Worm (Caenorhabditis elegans) whole organism, L4 larva: Measurements from ENCODE around the gene psa-3.

Experiments used
- D1046.2 ChIP-seq: fragments of 200-800 bp; sonication (Bioruptor generic); IDR thresholded peaks from 2 replicates; pipeline ENCODE4 v1.3.6; 2022; ENCODE audit warnings: missing genetic modification characterization, missing compliant biosample characterization
- F37D6.2 ChIP-seq: sonication (generic microtip); optimal IDR thresholded peaks from 2 replicates; lab custom pipeline; 2016; ENCODE audit warnings: mild to moderate bottlenecking, missing genetic modification characterization, missing compliant biosample characterization
- F44E2.7 ChIP-seq: fragments of 200-800 bp; sonication (Bioruptor generic); IDR thresholded peaks from 2 replicates; pipeline ENCODE4 v2.1.2; 2022; ENCODE audit warnings: missing genetic modification characterization, missing compliant biosample characterization
- F49E8.2 ChIP-seq: sonication (generic microtip); optimal IDR thresholded peaks from 2 replicates; lab custom pipeline; 2016; ENCODE audit warnings: missing compliant biosample characterization, mild to moderate bottlenecking, missing genetic modification characterization, borderline replicate concordance
- R02D3.7 ChIP-seq: fragments of 150-350 bp; sonication (generic microtip); optimal IDR thresholded peaks from 3 replicates; lab custom pipeline; 2014; ENCODE audit warnings: missing biosample characterization, missing genetic modification characterization
- T20F7.1 ChIP-seq: fragments of 200-800 bp; sonication (Bioruptor generic); optimal IDR thresholded peaks from 2 replicates; lab custom pipeline; 2018; ENCODE audit warnings: mild to moderate bottlenecking, missing genetic modification characterization, missing compliant biosample characterization
- Y105C5A.15 ChIP-seq: fragments of 200-800 bp; sonication (Bioruptor generic); IDR thresholded peaks from 2 replicates; pipeline ENCODE4 v1.3.6; 2022; ENCODE audit warnings: missing genetic modification characterization, missing compliant biosample characterization
- ZK337.2 ChIP-seq: fragments of 200-800 bp; sonication (Bioruptor generic); IDR thresholded peaks from 2 replicates; pipeline ENCODE4 v1.3.6; 2022; ENCODE audit warnings: missing genetic modification reagents, missing genetic modification characterization, missing compliant biosample characterization
- ZK546.5 ChIP-seq, 2 experiments: sonication (generic microtip); optimal IDR thresholded peaks; 2 replicates each; lab custom pipeline; 2017; ENCODE audit warnings: missing biosample characterization in 2 of 2, missing genetic modification characterization in 2 of 2
- aha-1 ChIP-seq: fragments of 150-350 bp; peaks from one replicate; lab custom pipeline; 2014; ENCODE audit warnings: missing biosample characterization, missing genetic modification characterization
- aly-2 ChIP-seq: sonication (generic microtip); optimal IDR thresholded peaks from 2 replicates; lab custom pipeline; 2018; ENCODE audit warnings: missing biosample characterization, missing genetic modification characterization
- arid-1 ChIP-seq: fragments of 200-800 bp; sonication (Bioruptor generic); conservative IDR thresholded peaks from 2 replicates; pipeline ENCODE4 v1.3.6; 2022; ENCODE audit warnings: missing genetic modification reagents, missing genetic modification characterization, missing compliant biosample characterization
- attf-4 ChIP-seq: sonication (generic microtip); optimal IDR thresholded peaks from 3 replicates; lab custom pipeline; 2017; ENCODE audit warnings: missing biosample characterization, missing genetic modification characterization
- ceh-28 ChIP-seq: fragments of 150-350 bp; optimal IDR thresholded peaks from 2 replicates; lab custom pipeline; 2014; ENCODE audit warnings: missing biosample characterization, missing genetic modification reagents, missing genetic modification characterization
- ceh-32 ChIP-seq: sonication (generic microtip); optimal IDR thresholded peaks from 2 replicates; lab custom pipeline; 2016; ENCODE audit warnings: mild to moderate bottlenecking, missing genetic modification characterization, missing compliant biosample characterization; ENCODE audit not compliant: poor library complexity
- ceh-82 ChIP-seq: sonication (generic microtip); optimal IDR thresholded peaks from 2 replicates; lab custom pipeline; 2017; ENCODE audit warnings: missing biosample characterization, missing genetic modification characterization
- ces-1 ChIP-seq: fragments of 150-350 bp; sonication (generic microtip); optimal IDR thresholded peaks from 4 replicates; lab custom pipeline; 2014; ENCODE audit warnings: missing biosample characterization, missing genetic modification reagents, missing genetic modification characterization
- daf-12 ChIP-seq: fragments of 150-350 bp; optimal IDR thresholded peaks from 2 replicates; lab custom pipeline; 2014; ENCODE audit warnings: missing biosample characterization, missing genetic modification reagents, missing genetic modification characterization
- daf-16 ChIP-seq, 3 experiments: sonication (generic microtip); optimal IDR thresholded peaks; 2 replicates each; lab custom pipeline; 2016 to 2017; ENCODE audit warnings: missing genetic modification characterization in 3 of 3, missing genetic modification reagents in 3 of 3, mild to moderate bottlenecking in 2 of 3, missing compliant biosample characterization in 2 of 3, missing biosample characterization in 1 of 3, moderate library complexity in 1 of 3
- daf-19 ChIP-seq: fragments of 200-800 bp; sonication (Bioruptor generic); conservative IDR thresholded peaks from 2 replicates; pipeline ENCODE4 v1.3.6; 2022; ENCODE audit warnings: missing genetic modification characterization, missing compliant biosample characterization
- dmd-8 ChIP-seq: fragments of 200-800 bp; sonication (Bioruptor generic); IDR thresholded peaks from 2 replicates; pipeline ENCODE4 v1.3.6; 2022; ENCODE audit warnings: missing genetic modification characterization, missing compliant biosample characterization
- dpl-1 ChIP-seq: fragments of 150-350 bp; optimal IDR thresholded peaks from 2 replicates; lab custom pipeline; 2014; ENCODE audit warnings: missing biosample characterization, missing genetic modification reagents, missing genetic modification characterization
- gei-8 ChIP-seq: fragments of 200-800 bp; sonication (Bioruptor generic); optimal IDR thresholded peaks from 2 replicates; lab custom pipeline; 2018; ENCODE audit warnings: mild to moderate bottlenecking, missing genetic modification characterization, missing compliant biosample characterization
- hlh-30 ChIP-seq: sonication (generic microtip); optimal IDR thresholded peaks from 2 replicates; lab custom pipeline; 2017; ENCODE audit warnings: antibody characterized with exemption, mild to moderate bottlenecking, missing genetic modification characterization, missing compliant biosample characterization; ENCODE audit not compliant: insufficient read depth
- jun-1 ChIP-seq: fragments of 150-350 bp; optimal IDR thresholded peaks from 2 replicates; lab custom pipeline; 2014; ENCODE audit warnings: missing biosample characterization, missing genetic modification reagents, missing genetic modification characterization
- lin-1 ChIP-seq: fragments of 200-800 bp; sonication (Bioruptor generic); IDR thresholded peaks from 2 replicates; pipeline ENCODE4 v1.3.6; 2022; ENCODE audit warnings: missing genetic modification reagents, missing genetic modification characterization, missing compliant biosample characterization
- lin-15B ChIP-seq: fragments of 150-350 bp; sonication (generic microtip); optimal IDR thresholded peaks from 3 replicates; lab custom pipeline; 2014; ENCODE audit warnings: missing biosample characterization, missing genetic modification characterization
- lin-38 ChIP-seq: fragments of 200-800 bp; sonication (Bioruptor generic); IDR thresholded peaks from 2 replicates; pipeline ENCODE4 v1.3.6; 2022; ENCODE audit warnings: missing genetic modification reagents, missing genetic modification characterization, missing compliant biosample characterization
- lir-3 ChIP-seq: sonication (generic microtip); optimal IDR thresholded peaks from 2 replicates; lab custom pipeline; 2016; ENCODE audit warnings: mild to moderate bottlenecking, missing genetic modification characterization, missing compliant biosample characterization
- madf-5 ChIP-seq, 2 experiments: fragments of 200-800 bp; sonication (Bioruptor generic); IDR thresholded peaks; 2 replicates each; pipeline ENCODE4 v1.3.6; 2022; ENCODE audit warnings: missing compliant biosample characterization in 2 of 2, missing genetic modification characterization in 2 of 2
- madf-9 ChIP-seq: fragments of 200-800 bp; sonication (Bioruptor generic); conservative IDR thresholded peaks from 2 replicates; pipeline ENCODE4 v1.3.6; 2022; ENCODE audit warnings: missing genetic modification reagents, missing genetic modification characterization, missing compliant biosample characterization
- mdl-1 ChIP-seq, 2 experiments: fragments of 150-350 bp in 1 of 2; sonication (generic microtip) in 1 of 2; optimal IDR thresholded peaks; 2 replicates each; lab custom pipeline; 2014 to 2017; ENCODE audit warnings: missing biosample characterization in 2 of 2, missing genetic modification characterization in 2 of 2
- mxl-3 ChIP-seq: fragments of 200-800 bp; sonication (Bioruptor generic); optimal IDR thresholded peaks from 2 replicates; lab custom pipeline; 2018; ENCODE audit warnings: mild to moderate bottlenecking, missing genetic modification characterization, missing compliant biosample characterization
- nhr-11 ChIP-seq: fragments of 150-350 bp; optimal IDR thresholded peaks from 2 replicates; lab custom pipeline; 2014; ENCODE audit warnings: missing biosample characterization, missing genetic modification characterization
- nhr-28 ChIP-seq: fragments of 150-350 bp; optimal IDR thresholded peaks from 2 replicates; lab custom pipeline; 2014; ENCODE audit warnings: missing biosample characterization, missing genetic modification characterization
- nhr-41 ChIP-seq: fragments of 200-800 bp; sonication (Bioruptor generic); IDR thresholded peaks from 2 replicates; pipeline ENCODE4 v1.3.6; 2022; ENCODE audit warnings: missing genetic modification reagents, missing genetic modification characterization, missing compliant biosample characterization
- nhr-48 ChIP-seq: sonication (generic microtip); optimal IDR thresholded peaks from 2 replicates; lab custom pipeline; 2016; ENCODE audit warnings: mild to moderate bottlenecking, missing genetic modification characterization, missing compliant biosample characterization
- nhr-6 ChIP-seq: fragments of 150-350 bp; optimal IDR thresholded peaks from 2 replicates; lab custom pipeline; 2014; ENCODE audit warnings: missing biosample characterization, missing genetic modification characterization
- nhr-76 ChIP-seq: fragments of 150-350 bp; optimal IDR thresholded peaks from 2 replicates; lab custom pipeline; 2014; ENCODE audit warnings: missing biosample characterization, missing genetic modification characterization
- php-3 ChIP-seq: fragments of 200-800 bp; sonication (Bioruptor generic); IDR thresholded peaks from 2 replicates; pipeline ENCODE4 v1.3.6; 2022; ENCODE audit warnings: missing genetic modification reagents, missing genetic modification characterization, missing compliant biosample characterization
- pqm-1 ChIP-seq: sonication (generic microtip); optimal IDR thresholded peaks from 2 replicates; lab custom pipeline; 2017; ENCODE audit warnings: missing biosample characterization, missing genetic modification characterization
- saeg-2 ChIP-seq: fragments of 200-800 bp; sonication (Bioruptor generic); IDR thresholded peaks from 2 replicates; pipeline ENCODE4 v1.3.6; 2022; ENCODE audit warnings: missing genetic modification reagents, missing genetic modification characterization, missing compliant biosample characterization
- snpc-1.2 ChIP-seq: fragments of 200-800 bp; sonication (Bioruptor generic); IDR thresholded peaks from 2 replicates; pipeline ENCODE4 v1.3.6; 2022; ENCODE audit warnings: missing genetic modification reagents, missing genetic modification characterization, missing compliant biosample characterization
- snpc-4 ChIP-seq: fragments of 150-350 bp; optimal IDR thresholded peaks from 2 replicates; lab custom pipeline; 2014; ENCODE audit warnings: missing biosample characterization, missing genetic modification characterization
- spr-1 ChIP-seq: sonication (generic microtip); optimal IDR thresholded peaks from 2 replicates; lab custom pipeline; 2016; ENCODE audit warnings: mild to moderate bottlenecking, missing genetic modification characterization, missing compliant biosample characterization
- spr-3 ChIP-seq: fragments of 200-800 bp; sonication (Bioruptor generic); optimal IDR thresholded peaks from 2 replicates; lab custom pipeline; 2018; ENCODE audit warnings: mild to moderate bottlenecking, missing genetic modification characterization, missing compliant biosample characterization
- tra-1 ChIP-seq: fragments of 200-800 bp; sonication (Bioruptor generic); IDR thresholded peaks from 2 replicates; pipeline ENCODE4 v1.3.6; 2022; ENCODE audit warnings: missing genetic modification reagents, missing genetic modification characterization, missing compliant biosample characterization
- zfp-3 ChIP-seq: fragments of 200-800 bp; sonication (Bioruptor generic); conservative IDR thresholded peaks from 2 replicates; pipeline ENCODE4 v1.3.6; 2022; ENCODE audit warnings: missing genetic modification reagents, missing genetic modification characterization, missing compliant biosample characterization
- zip-11 ChIP-seq: fragments of 200-800 bp; sonication (Bioruptor generic); IDR thresholded peaks from 2 replicates; pipeline ENCODE4 v1.3.6; 2022; ENCODE audit warnings: missing genetic modification characterization, missing compliant biosample characterization
- zip-2 ChIP-seq: fragments of 150-350 bp; optimal IDR thresholded peaks from 2 replicates; lab custom pipeline; 2014; ENCODE audit warnings: missing biosample characterization, missing genetic modification characterization
- ztf-11 ChIP-seq: fragments of 150-350 bp; optimal IDR thresholded peaks from 2 replicates; lab custom pipeline; 2014; ENCODE audit warnings: missing biosample characterization, missing genetic modification characterization

psa-3 gene

ce11 chrX:15423708-15424423 is 16.1 kb downstream of the psa-3 start (continued):
- TF ChIP-seq jun-1 (tag; lab: Kevin White, UChicago): no peak
- TF ChIP-seq zfp-3 (GFP tag; lab: Robert Waterston, UW): no peak
- TF ChIP-seq nhr-41 (GFP tag; lab: Robert Waterston, UW): 0 out of 2 replicates have a peak, but pooled peaks have one; percentile 8
- peak; percentile 38 for TF ChIP-seq nhr-48 (tag; lab: Kevin White, UChicago)
- no peak for TF ChIP-seq ceh-32 (tag; lab: Kevin White, UChicago)
- no peak for TF ChIP-seq aly-2
- no peak for TF ChIP-seq D1046.2 (GFP tag; lab: Robert Waterston, UW)
- TF ChIP-seq ceh-28: no peak
- no peak for TF ChIP-seq attf-4 (tag; lab: Kevin White, UChicago)
- no peak for TF ChIP-seq lir-3 (tag; lab: Kevin White, UChicago)
- no peak for TF ChIP-seq spr-3 (GFP tag; lab: Kevin White, UChicago)
- TF ChIP-seq gei-8 (GFP tag; lab: Kevin White, UChicago): no peak
- TF ChIP-seq aha-1 (tag; lab: Kevin White, UChicago): no peak
- TF ChIP-seq zip-2 (tag; lab: Kevin White, UChicago): no peak
- TF ChIP-seq F49E8.2 (tag; lab: Kevin White, UChicago): no peak
- no peak for TF ChIP-seq zip-11 (GFP tag; lab: Robert Waterston, UW)
- no peak for TF ChIP-seq dmd-8 (GFP tag; lab: Robert Waterston, UW)
- TF ChIP-seq saeg-2 (GFP tag; lab: Robert Waterston, UW): no peak
- no peak for TF ChIP-seq lin-38 (GFP tag; lab: Robert Waterston, UW)
- peak; percentile 79 for TF ChIP-seq hlh-30 (tag; lab: Kevin White, UChicago)
- TF ChIP-seq madf-9 (GFP tag; lab: Robert Waterston, UW): no peak
- TF ChIP-seq ceh-82 (tag; lab: Kevin White, UChicago): no peak
- no peak for TF ChIP-seq nhr-11 (tag; lab: Kevin White, UChicago)
- no peak for TF ChIP-seq snpc-4
- TF ChIP-seq arid-1 (GFP tag; lab: Robert Waterston, UW): no peak
- peak; percentile 93 for TF ChIP-seq mxl-3 (GFP tag; lab: Kevin White, UChicago)
- no peak for TF ChIP-seq R02D3.7 (tag; lab: Kevin White, UChicago)
- TF ChIP-seq F37D6.2: no peak
- TF ChIP-seq mdl-1 (tag; optimal IDR thresholded peaks at IDR 0.05; lab: Kevin White, UChicago): peak; percentile 29 to 67
- no peak for TF ChIP-seq ztf-11 (tag; lab: Kevin White, UChicago)
- TF ChIP-seq spr-1 (tag; lab: Kevin White, UChicago): no peak
- TF ChIP-seq pqm-1 (tag; lab: Kevin White, UChicago): peak; percentile 63
- TF ChIP-seq ces-1: no peak
- no peak for TF ChIP-seq snpc-1.2 (GFP tag; lab: Robert Waterston, UW)
- TF ChIP-seq nhr-28 (tag; lab: Kevin White, UChicago): peak; percentile 92
- TF ChIP-seq ZK337.2: no peak
- TF ChIP-seq tra-1: peak; percentile 79
- TF ChIP-seq nhr-76 (tag; lab: Kevin White, UChicago): no peak
- TF ChIP-seq madf-5 (GFP tag; IDR thresholded peaks at IDR 0.05; lab: Robert Waterston, UW): no peak
- no peak for TF ChIP-seq T20F7.1 (GFP tag; lab: Kevin White, UChicago)
- no peak for TF ChIP-seq daf-19 (GFP tag; lab: Robert Waterston, UW)
- TF ChIP-seq dpl-1: no peak
- TF ChIP-seq Y105C5A.15 (GFP tag; lab: Robert Waterston, UW): no peak
- TF ChIP-seq lin-1 (GFP tag; lab: Robert Waterston, UW): peak; percentile 63; the same call in 1 of the 2 replicates
- TF ChIP-seq daf-16 (GFP tag; optimal IDR thresholded peaks at IDR 0.05; lab: Kevin White, UChicago): no peak
- TF ChIP-seq daf-16 (tag; optimal IDR thresholded peaks at IDR 0.05; lab: Kevin White, UChicago): peak; percentile 96
- TF ChIP-seq lin-15B (tag; lab: Kevin White, UChicago): no peak
- TF ChIP-seq F44E2.7 (GFP tag; lab: Robert Waterston, UW): no peak
- TF ChIP-seq daf-12 (tag; lab: Kevin White, UChicago): no peak
- TF ChIP-seq php-3 (GFP tag; lab: Robert Waterston, UW): peak; percentile 80
- no peak for TF ChIP-seq nhr-6 (tag; lab: Kevin White, UChicago)
- no peak for TF ChIP-seq ZK546.5 (tag; optimal IDR thresholded peaks at IDR 0.05; lab: Kevin White, UChicago)
